Fruit fly (Drosophila melanogaster) whole organism, pupa: Measurements from ENCODE around the gene boss.

Source experiments
- CG12605 ChIP-seq: fragments of 200-800 bp; sonication (Bioruptor generic); IDR thresholded peaks from 2 replicates; pipeline ENCODE4 v1.3.6; 2022; ENCODE audit warnings: missing biosample characterization, missing genetic modification characterization
- CG13204 ChIP-seq: fragments of 200-800 bp; sonication (Bioruptor generic); optimal IDR thresholded peaks from 2 replicates; lab custom pipeline; 2018; ENCODE audit warnings: missing biosample characterization, mild to moderate bottlenecking, missing genetic modification characterization, moderate library complexity
- CG14655 ChIP-seq: fragments of 200-800 bp; sonication (Bioruptor generic); optimal IDR thresholded peaks from 3 replicates; lab custom pipeline; 2017; ENCODE audit warnings: mild to moderate bottlenecking, missing biosample characterization, missing genetic modification reagents, missing genetic modification characterization
- CG17806 ChIP-seq: fragments of 200-800 bp; sonication (Bioruptor generic); optimal IDR thresholded peaks from 2 replicates; lab custom pipeline; 2018; ENCODE audit warnings: missing biosample characterization, mild to moderate bottlenecking, missing genetic modification characterization, moderate library complexity
- CG4496 ChIP-seq: fragments of 200-800 bp; sonication (Bioruptor generic); IDR thresholded peaks from 3 replicates; pipeline ENCODE4 v1.3.6; 2022; ENCODE audit warnings: missing biosample characterization, missing genetic modification characterization
- CG8159 ChIP-seq: fragments of 200-800 bp; sonication (Bioruptor generic); optimal IDR thresholded peaks from 3 replicates; lab custom pipeline; 2018; ENCODE audit warnings: missing biosample characterization, mild to moderate bottlenecking, missing genetic modification characterization, moderate library complexity
- CG8301 ChIP-seq: fragments of 200-800 bp; sonication (Bioruptor generic); optimal IDR thresholded peaks from 2 replicates; lab custom pipeline; 2018; ENCODE audit warnings: missing biosample characterization, mild to moderate bottlenecking, missing genetic modification characterization
- D1 ChIP-seq: fragments of 200-800 bp; sonication (Bioruptor generic); optimal IDR thresholded peaks from 2 replicates; lab custom pipeline; 2018; ENCODE audit warnings: missing biosample characterization, mild to moderate bottlenecking, missing genetic modification characterization, moderate library complexity
- EcR ChIP-seq: fragments of 200-800 bp; sonication (Bioruptor generic); optimal IDR thresholded peaks from 3 replicates; lab custom pipeline; 2019; ENCODE audit warnings: missing biosample characterization, missing genetic modification characterization, mild to moderate bottlenecking, moderate library complexity, missing genetic modification reagents
- Pif1A ChIP-seq: fragments of 200-800 bp; sonication (Bioruptor generic); optimal IDR thresholded peaks from 3 replicates; lab custom pipeline; 2016; ENCODE audit warnings: missing biosample characterization, missing genetic modification characterization
- Pif1B ChIP-seq: fragments of 200-800 bp; sonication (Bioruptor generic); optimal IDR thresholded peaks from 3 replicates; lab custom pipeline; 2016; ENCODE audit warnings: missing biosample characterization, missing genetic modification characterization
- Snoo ChIP-seq: fragments of 200-800 bp; sonication (Bioruptor generic); optimal IDR thresholded peaks from 3 replicates; lab custom pipeline; 2017; ENCODE audit warnings: missing biosample characterization, mild to moderate bottlenecking, missing genetic modification characterization, inconsistent platforms
- fd96Ca ChIP-seq: fragments of 200-800 bp; sonication (Bioruptor generic); IDR thresholded peaks from 3 replicates; pipeline ENCODE4 v1.3.6; 2022; ENCODE audit warnings: missing biosample characterization, missing genetic modification characterization
- gl ChIP-seq: fragments of 200-800 bp; sonication (Bioruptor generic); optimal IDR thresholded peaks from 2 replicates; lab custom pipeline; 2018; ENCODE audit warnings: missing biosample characterization, mild to moderate bottlenecking, missing genetic modification characterization

- TF ChIP-seq EcR (GFP tag; lab: Kevin White, UChicago) (peak; percentile 71), CG13204 (peak; percentile 89), CG8301 (tag; lab: Kevin White, UChicago) (peak; percentile 85), CG12605 (peak; percentile 68), CG14655 (GFP tag; lab: Kevin White, UChicago) (peak; percentile 93), D1 (tag; lab: Kevin White, UChicago) (peak; percentile 86), Pif1B (peak; percentile 82), fd96Ca (GFP tag; lab: Robert Waterston, UW) (no peak), CG4496 (GFP tag; lab: Robert Waterston, UW) (no peak; the same call in 2 of the 3 replicates), CG8159 (peak; percentile 99), gl (tag; lab: Kevin White, UChicago) (peak; percentile 63), CG17806 (tag; lab: Kevin White, UChicago) (peak; percentile 98), Snoo (tag; lab: Kevin White, UChicago) (peak; percentile 93), Pif1A (GFP tag; lab: Kevin White, UChicago) (peak; percentile 82)
Measured at dm6 chr3R:25997068-25997714, 35.4 kb downstream of the boss start.
